Worm (Caenorhabditis elegans): ENCODE measurements around the gene sri-43.

- TF ChIP-seq elt-4 (tag; optimal IDR thresholded peaks at IDR 0.05) (no peak), ceh-9 (tag; optimal IDR thresholded peaks at IDR 0.05) (no peak), fkh-6 (tag; optimal IDR thresholded peaks at IDR 0.05) (no peak), odd-2 (tag; optimal IDR thresholded peaks at IDR 0.05) (no peak), elt-2 (tag; optimal IDR thresholded peaks at IDR 0.05) (no peak), pax-1 (tag; optimal IDR thresholded peaks at IDR 0.05) (no peak), tbx-2 (tag; optimal IDR thresholded peaks at IDR 0.05) (no peak), pqm-1 (tag; optimal IDR thresholded peaks at IDR 0.05) (no peak), ref-2 (tag; optimal IDR thresholded peaks at IDR 0.05) (no peak), ceh-31 (tag; optimal IDR thresholded peaks at IDR 0.05) (no peak), pat-9 (tag; optimal IDR thresholded peaks at IDR 0.05) (no peak), madf-2 (tag; optimal IDR thresholded peaks at IDR 0.05) (no peak), ceh-18 (tag; optimal IDR thresholded peaks at IDR 0.05) (no peak)
Measured at ce11 chrII:3109533-3109932, 34.9 kb downstream of the sri-43 start.
